Worm (Caenorhabditis elegans): ENCODE results near the gene grl-4.

grl-4 gene

DNA sequence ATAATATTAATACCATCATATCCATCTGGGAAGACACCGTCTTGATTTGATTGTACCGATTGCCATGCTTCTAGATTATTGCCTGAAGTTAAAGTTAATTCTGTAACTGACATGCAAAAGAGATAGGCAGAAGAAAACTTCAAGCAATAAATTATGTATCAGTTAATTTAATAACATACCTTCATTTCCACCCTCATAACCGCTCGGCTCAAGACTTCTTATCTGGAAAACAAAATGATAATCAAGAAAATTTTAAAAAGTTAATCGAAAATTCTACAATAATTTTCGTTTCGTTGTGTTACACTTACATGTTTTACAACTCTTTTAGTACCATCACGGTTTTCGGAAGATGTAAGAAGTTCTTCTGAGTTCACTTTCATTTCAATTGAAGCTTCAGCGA is 31.6 kb upstream of the grl-4 start:
- TF ChIP-seq ceh-58 (GFP tag; IDR thresholded peaks at IDR 0.05): no peak
- no peak for TF ChIP-seq zim-3 (tag; optimal IDR thresholded peaks at IDR 0.05)

DNA sequence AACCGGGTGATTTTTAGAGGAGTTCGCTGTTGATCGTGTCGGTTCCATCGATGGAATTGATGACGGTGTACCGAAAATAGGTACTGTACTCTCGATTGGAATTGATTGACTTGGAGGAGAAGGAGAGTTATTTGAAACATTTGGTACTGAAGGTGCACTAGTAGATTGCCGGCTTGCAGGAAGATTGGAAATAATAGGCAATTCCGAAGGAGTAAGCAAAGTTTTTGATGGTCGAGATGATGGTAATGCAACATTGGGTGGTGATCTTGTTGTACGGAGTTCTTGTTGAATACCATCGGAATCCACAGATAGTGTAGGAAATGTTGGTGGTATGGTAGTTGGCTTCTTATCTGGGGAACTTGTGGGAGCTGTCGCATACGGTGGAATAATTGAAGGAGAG is 28.5 kb upstream of the grl-4 start:
- TF ChIP-seq ceh-79 (tag; optimal IDR thresholded peaks at IDR 0.05): no peak
- TF ChIP-seq zfh-2 (GFP tag; conservative IDR thresholded peaks at IDR 0.05): no peak
- TF ChIP-seq snpc-4 (GFP tag; optimal IDR thresholded peaks at IDR 0.05): no peak
- no peak for TF ChIP-seq snpc-4 (tag; optimal IDR thresholded peaks at IDR 0.05)
- TF ChIP-seq ztf-26 (tag; optimal IDR thresholded peaks at IDR 0.05): no peak
- no peak for TF ChIP-seq fkh-3 (tag; optimal IDR thresholded peaks at IDR 0.05)

DNA sequence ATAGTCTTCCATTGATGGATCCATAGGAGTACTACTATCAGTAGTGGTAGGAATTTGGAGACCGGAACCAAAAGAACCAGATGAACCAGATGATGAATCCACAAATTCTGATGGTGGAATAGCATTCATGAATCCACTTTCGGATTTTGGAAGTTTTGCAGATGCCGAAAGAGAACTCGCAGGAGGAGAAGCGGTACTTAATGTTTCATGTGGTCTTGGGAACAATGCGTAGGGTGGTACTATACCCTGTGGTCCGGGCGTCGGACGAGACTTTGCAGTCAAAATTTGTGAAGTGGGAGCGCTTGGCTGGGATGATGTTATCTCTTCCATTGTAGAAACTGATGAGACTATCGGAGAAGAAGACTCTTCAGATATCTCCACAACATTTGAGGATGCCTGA is 27.5 kb upstream of the grl-4 start:
- TF ChIP-seq lin-40 (tag; optimal IDR thresholded peaks at IDR 0.05): no peak
- TF ChIP-seq dpff-1 (tag; optimal IDR thresholded peaks at IDR 0.05): no peak
- 0 out of 2 replicates have a peak, but pooled peaks have one; percentile 21 for TF ChIP-seq hsf-1 (GFP tag; IDR thresholded peaks at IDR 0.05)
- TF ChIP-seq C06A6.2 (GFP tag; conservative IDR thresholded peaks at IDR 0.05): no peak

DNA sequence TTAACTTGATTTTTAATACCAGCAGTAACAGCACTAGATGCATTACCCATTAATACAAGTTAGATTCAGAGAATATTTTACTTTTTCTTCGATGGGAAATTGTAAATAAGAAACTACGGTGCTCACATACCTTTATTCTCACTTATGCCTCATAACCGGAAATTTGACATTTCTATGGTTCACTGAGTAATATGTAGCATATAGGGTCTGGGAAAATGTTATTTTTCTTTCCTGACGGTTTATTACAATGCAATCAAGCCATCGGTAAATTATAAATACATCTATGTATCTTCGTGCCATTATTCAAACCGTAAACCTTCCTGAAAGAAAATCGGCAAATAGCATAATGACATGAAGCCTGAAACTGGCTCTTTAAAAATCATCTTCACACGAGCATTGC is 22.1 kb upstream of the grl-4 start, which contains the start of gene ocr-4:
ocr-4 (minus strand) TSS at position 101 of the 400 bp plus-strand sequence.
- TF ChIP-seq aptf-3 (GFP tag; IDR thresholded peaks at IDR 0.05) (no peak), nhr-90 (tag; optimal IDR thresholded peaks at IDR 0.05) (no peak), nhr-27 (tag; optimal IDR thresholded peaks at IDR 0.05) (no peak), aptf-2 (GFP tag; conservative IDR thresholded peaks at IDR 0.05) (no peak), cebp-2 (GFP tag; IDR thresholded peaks at IDR 0.05) (no peak), hlh-26 (GFP tag; conservative IDR thresholded peaks at IDR 0.05) (no peak), F23B12.7 (tag; optimal IDR thresholded peaks at IDR 0.05; ENCODE audit: insufficient read depth) (no peak), D2030.7 (GFP tag; IDR thresholded peaks at IDR 0.05) (no peak), zim-3 (tag; optimal IDR thresholded peaks at IDR 0.05) (no peak), attf-3 (GFP tag; conservative IDR thresholded peaks at IDR 0.05) (no peak), B0336.3 (GFP tag; IDR thresholded peaks at IDR 0.05) (no peak), snpc-4 (GFP tag; optimal IDR thresholded peaks at IDR 0.05) (no peak), snpc-4 (tag; optimal IDR thresholded peaks at IDR 0.05) (no peak), ztf-26 (tag; optimal IDR thresholded peaks at IDR 0.05) (no peak), unc-130 (GFP tag; optimal IDR thresholded peaks at IDR 0.05) (no peak), sea-2 (GFP tag; IDR thresholded peaks at IDR 0.05) (no peak), gei-17 (GFP tag; optimal IDR thresholded peaks at IDR 0.05) (no peak), madf-6 (GFP tag; IDR thresholded peaks at IDR 0.05) (no peak), dpl-1 (GFP tag; optimal IDR thresholded peaks at IDR 0.05) (no peak), hlh-12 (tag; optimal IDR thresholded peaks at IDR 0.05) (no peak), egrh-3 (GFP tag; IDR thresholded peaks at IDR 0.05) (no peak)

DNA sequence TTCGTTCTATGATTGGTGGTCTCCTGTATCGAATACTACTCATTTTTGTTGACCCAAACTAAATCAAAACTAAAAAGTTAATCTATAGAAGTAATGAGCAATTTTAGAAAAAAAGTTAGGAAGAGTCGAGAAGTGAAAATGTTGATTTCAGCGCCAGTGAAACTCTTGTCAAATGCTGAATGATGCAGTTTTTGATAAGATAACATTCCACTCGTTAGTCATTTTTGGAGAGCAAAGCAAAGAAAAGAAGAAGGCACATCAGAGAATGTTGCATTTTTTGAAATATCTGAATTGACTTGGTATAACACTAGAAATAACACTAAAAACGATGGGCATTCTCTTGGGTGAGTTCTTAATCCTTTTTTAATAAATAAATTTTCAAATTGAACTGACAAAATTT is 18.4 kb upstream of the grl-4 start, which contains the start of gene sqst-2:
sqst-2 (minus strand) TSS at position 58 of the 400 bp plus-strand sequence.
- TF ChIP-seq cebp-1 (GFP tag; IDR thresholded peaks at IDR 0.05) (no peak), cebp-1 (tag; optimal IDR thresholded peaks at IDR 0.05) (no peak), lir-1 (GFP tag; conservative IDR thresholded peaks at IDR 0.05) (no peak), lin-54 (GFP tag; optimal IDR thresholded peaks at IDR 0.05) (no peak), nhr-80 (tag; optimal IDR thresholded peaks at IDR 0.05) (peak; percentile 66), ceh-40 (GFP tag; IDR thresholded peaks at IDR 0.05) (no peak)
